Worm (Caenorhabditis elegans) whole organism, L1 larva: ENCODE results near the gene mdt-10.

Experiments
- Y116A8C.19 ChIP-seq: sonication (generic microtip); optimal IDR thresholded peaks from 2 replicates; lab custom pipeline; 2016; ENCODE audit warnings: missing compliant biosample characterization, missing genetic modification characterization, borderline replicate concordance
- aly-2 ChIP-seq: fragments of 150-350 bp; optimal IDR thresholded peaks from 2 replicates; lab custom pipeline; 2014; ENCODE audit warnings: missing biosample characterization, missing genetic modification characterization
- ama-1 ChIP-seq: fragments of 150-350 bp; optimal IDR thresholded peaks from 2 replicates; lab custom pipeline; 2014
- elt-2 ChIP-seq: sonication (generic microtip); optimal IDR thresholded peaks from 2 replicates; lab custom pipeline; 2016; ENCODE audit warnings: missing genetic modification characterization, mild to moderate bottlenecking, inconsistent platforms, missing compliant biosample characterization, missing genetic modification reagents
- fos-1 ChIP-seq: fragments of 150-350 bp; optimal IDR thresholded peaks from 2 replicates; lab custom pipeline; 2014; ENCODE audit warnings: missing biosample characterization, missing genetic modification characterization
- grh-1 ChIP-seq: fragments of 200-800 bp; sonication (Bioruptor generic); IDR thresholded peaks from 2 replicates; pipeline ENCODE4 v1.3.6; 2022; ENCODE audit warnings: missing genetic modification reagents, missing genetic modification characterization, missing compliant biosample characterization
- lin-13 ChIP-seq: fragments of 150-350 bp; optimal IDR thresholded peaks from 2 replicates; lab custom pipeline; 2014; ENCODE audit warnings: missing biosample characterization, missing genetic modification reagents, missing genetic modification characterization
- lsy-2 ChIP-seq, 2 experiments: fragments of 150-350 bp; optimal IDR thresholded peaks; 2 replicates each; lab custom pipeline; 2014; ENCODE audit warnings: missing biosample characterization in 2 of 2, missing genetic modification characterization in 2 of 2
- mdl-1 ChIP-seq, 2 experiments: fragments of 150-350 bp; optimal IDR thresholded peaks; 2 replicates each; lab custom pipeline; 2014 to 2017; ENCODE audit warnings: missing biosample characterization in 2 of 2, missing genetic modification characterization in 2 of 2, inconsistent platforms in 1 of 2
- nhr-12 ChIP-seq: sonication (generic microtip); optimal IDR thresholded peaks from 2 replicates; lab custom pipeline; 2017; ENCODE audit warnings: missing biosample characterization, missing genetic modification characterization
- nhr-85 ChIP-seq: sonication (generic microtip); peaks from one replicate; lab custom pipeline; 2016; ENCODE audit warnings: missing genetic modification characterization, inconsistent platforms, missing compliant biosample characterization
- snu-23 ChIP-seq: sonication (generic microtip); optimal IDR thresholded peaks from 2 replicates; lab custom pipeline; 2016; ENCODE audit warnings: missing genetic modification characterization, missing compliant biosample characterization
- sptf-1 ChIP-seq: fragments of 150-350 bp; optimal IDR thresholded peaks from 2 replicates; lab custom pipeline; 2014; ENCODE audit warnings: missing biosample characterization, missing genetic modification characterization
- unc-62 ChIP-seq: fragments of 150-350 bp; optimal IDR thresholded peaks from 2 replicates; lab custom pipeline; 2014; ENCODE audit warnings: missing biosample characterization, missing genetic modification reagents, missing genetic modification characterization

ce11 chrII:7806872-7807271, 48.0 kb downstream of the mdt-10 start:
- TF ChIP-seq sptf-1 (tag; lab: Kevin White, UChicago) (no peak), unc-62 (GFP tag; lab: Kevin White, UChicago) (no peak), elt-2 (tag; lab: Kevin White, UChicago) (no peak), ama-1 (lab: Kevin White, UChicago) (no peak), lin-13 (peak; percentile 6), nhr-85 (tag; lab: Kevin White, UChicago) (peak; percentile 98), grh-1 (GFP tag; lab: Robert Waterston, UW) (peak; percentile 90), Y116A8C.19 (tag; lab: Kevin White, UChicago) (no peak), mdl-1 (tag; optimal IDR thresholded peaks at IDR 0.05; lab: Kevin White, UChicago) (no peak), snu-23 (GFP tag; lab: Kevin White, UChicago) (peak; percentile 52), lsy-2 (tag; optimal IDR thresholded peaks at IDR 0.05; lab: Kevin White, UChicago) (peak in 1 of 2 experiments; percentile 16), aly-2 (tag; lab: Kevin White, UChicago) (no peak), fos-1 (tag; lab: Kevin White, UChicago) (no peak), nhr-12 (tag; lab: Kevin White, UChicago) (no peak)
